Comparison of ENCODE assay signal across 3 fruit fly cellular contexts in the genomic region with DNA sequence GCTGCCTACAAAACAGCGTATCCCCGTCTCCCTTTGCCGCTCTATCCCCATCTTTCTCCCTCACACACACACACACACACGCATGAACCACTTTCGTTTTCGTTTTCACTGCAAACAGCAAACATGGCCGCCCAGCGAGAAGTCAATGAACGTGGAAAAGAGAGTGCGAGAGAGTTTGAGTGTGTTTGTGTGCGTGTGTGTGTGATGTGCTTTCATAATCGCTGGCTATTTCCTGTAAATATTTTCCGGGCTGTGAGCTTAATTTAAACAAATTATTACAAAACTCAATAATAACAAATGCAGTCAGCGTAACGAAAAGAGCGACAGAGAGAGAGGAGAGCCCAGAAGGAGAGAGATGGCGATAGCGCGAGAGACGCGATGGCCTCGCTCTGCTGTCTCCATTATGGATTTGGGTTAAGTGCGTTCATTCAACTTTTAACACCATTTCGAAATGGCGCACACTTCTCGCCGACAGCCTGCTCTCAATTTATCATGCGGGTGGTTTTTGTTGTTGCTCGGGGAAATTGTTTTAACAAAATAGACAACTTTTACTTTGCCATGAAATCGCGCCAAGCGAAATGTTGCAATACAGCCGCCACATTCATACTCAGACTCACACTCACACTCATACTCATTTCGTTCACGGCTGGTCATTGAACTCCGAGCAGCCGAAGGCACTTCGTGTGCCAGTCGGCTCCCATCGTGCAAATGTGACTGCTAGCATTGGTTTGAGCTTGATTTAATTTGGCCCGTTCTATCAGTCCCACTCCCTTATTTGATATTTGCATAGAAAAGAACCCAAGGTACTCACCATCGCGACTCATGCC.
TF ChIP-seq lines count a peak whose summit lies in the region.

No protein-coding gene starts in this region.

TF ChIP-seq in whole organism, embryonic, 481 proteins besides CTCF, POLR2A, EP300 and RAD21 (continued from another document and continues in another):
- TF ChIP-seq mld (GFP tag; IDR thresholded peaks at IDR 0.05; lab: Robert Waterston, UW; ENCODE audit: partially characterized antibody) (no peak), Usf (GFP tag; optimal IDR thresholded peaks at IDR 0.05; lab: Kevin White, UChicago) (no peak), CG10321 (GFP tag; IDR thresholded peaks at IDR 0.05; lab: Robert Waterston, UW) (peak; percentile 50; the same call in 1 of the 2 replicates), Fer3 (tag; optimal IDR thresholded peaks at IDR 0.05; lab: Kevin White, UChicago) (no peak), CG13424 (tag; optimal IDR thresholded peaks at IDR 0.05; lab: Kevin White, UChicago) (no peak), CG1233 (GFP tag; optimal IDR thresholded peaks at IDR 0.05; lab: Kevin White, UChicago) (no peak), CG7745 (tag; optimal IDR thresholded peaks at IDR 0.05; lab: Kevin White, UChicago) (peak; percentile 82), NC2α (GFP tag; optimal IDR thresholded peaks at IDR 0.05; lab: Kevin White, UChicago) (no peak), crc (GFP tag; optimal IDR thresholded peaks at IDR 0.05; lab: Kevin White, UChicago) (no peak), salm (tag; optimal IDR thresholded peaks at IDR 0.05; lab: Kevin White, UChicago) (peak; percentile 52), Dad (GFP tag; optimal IDR thresholded peaks at IDR 0.05; lab: Kevin White, UChicago) (no peak), Max (GFP tag; optimal IDR thresholded peaks at IDR 0.05; lab: Kevin White, UChicago) (no peak), B-H2 (GFP tag; optimal IDR thresholded peaks at IDR 0.05; lab: Kevin White, UChicago) (no peak), CG10274 (GFP tag; optimal IDR thresholded peaks at IDR 0.05; lab: Kevin White, UChicago) (no peak), CG13775 (GFP tag; optimal IDR thresholded peaks at IDR 0.05; lab: Kevin White, UChicago) (no peak), ara (GFP tag; IDR thresholded peaks at IDR 0.05; lab: Robert Waterston, UW) (no peak), CG8765 (GFP tag; IDR thresholded peaks at IDR 0.05; lab: Robert Waterston, UW) (no peak), CG18599 (GFP tag; optimal IDR thresholded peaks at IDR 0.05; lab: Kevin White, UChicago) (no peak), CG17385 (GFP tag; optimal IDR thresholded peaks at IDR 0.05; lab: Kevin White, UChicago) (no peak), CG11398 (GFP tag; optimal IDR thresholded peaks at IDR 0.05; lab: Kevin White, UChicago) (no peak), Ssrp (tag; optimal IDR thresholded peaks at IDR 0.05; lab: Kevin White, UChicago) (no peak), oc (tag; optimal IDR thresholded peaks at IDR 0.05; lab: Kevin White, UChicago) (peak; percentile 88), hth (optimal IDR thresholded peaks at IDR 0.05; lab: Kevin White, UChicago) (no peak), BEAF-32 (GFP tag; optimal IDR thresholded peaks at IDR 0.05; lab: Kevin White, UChicago) (no peak), grau (tag; optimal IDR thresholded peaks at IDR 0.05; lab: Kevin White, UChicago) (no peak), chif (GFP tag; optimal IDR thresholded peaks at IDR 0.05; lab: Kevin White, UChicago) (no peak), CG14441 (GFP tag; IDR thresholded peaks at IDR 0.05; lab: Robert Waterston, UW) (no peak), CG18262 (tag; optimal IDR thresholded peaks at IDR 0.05; lab: Kevin White, UChicago) (peak; percentile 63), stwl (tag; optimal IDR thresholded peaks at IDR 0.05; lab: Kevin White, UChicago) (no peak), CG17359 (tag; optimal IDR thresholded peaks at IDR 0.05; lab: Kevin White, UChicago) (no peak), lov (optimal IDR thresholded peaks at IDR 0.05; lab: Kevin White, UChicago) (no peak), lov (GFP tag; IDR thresholded peaks at IDR 0.05; lab: Robert Waterston, UW) (peak; percentile 64; the same call in 1 of the 3 replicates), CG7987 (GFP tag; optimal IDR thresholded peaks at IDR 0.05; lab: Kevin White, UChicago) (peak; percentile 65), CG6654 (GFP tag; optimal IDR thresholded peaks at IDR 0.05; lab: Kevin White, UChicago) (no peak), NFAT (GFP tag; IDR thresholded peaks at IDR 0.05; lab: Robert Waterston, UW) (no peak), ham (GFP tag; IDR thresholded peaks at IDR 0.05; lab: Robert Waterston, UW) (no peak), ERR (GFP tag; optimal IDR thresholded peaks at IDR 0.05; lab: Kevin White, UChicago) (no peak), CrebB (tag; optimal IDR thresholded peaks at IDR 0.05; lab: Kevin White, UChicago) (peak; percentile 39), tin (GFP tag; optimal IDR thresholded peaks at IDR 0.05; lab: Kevin White, UChicago) (no peak), Xrp1 (GFP tag; IDR thresholded peaks at IDR 0.05; lab: Robert Waterston, UW) (no peak), Oaz (GFP tag; IDR thresholded peaks at IDR 0.05; lab: Robert Waterston, UW) (no peak), CG12071 (GFP tag; optimal IDR thresholded peaks at IDR 0.05; lab: Kevin White, UChicago) (peak; percentile 27), CG6765 (GFP tag; optimal IDR thresholded peaks at IDR 0.05; lab: Kevin White, UChicago) (no peak)

TF ChIP-seq in whole organism, prepupa, 60 proteins besides CTCF, POLR2A, EP300 and RAD21 (continued from another document):
- TF ChIP-seq CG9139 (GFP tag; optimal IDR thresholded peaks at IDR 0.05; lab: Kevin White, UChicago) (no peak), Gug (GFP tag; IDR thresholded peaks at IDR 0.05; lab: Robert Waterston, UW) (no peak), Blimp-1 (GFP tag; optimal IDR thresholded peaks at IDR 0.05; lab: Kevin White, UChicago) (peak; percentile 100), lz (GFP tag; optimal IDR thresholded peaks at IDR 0.05; lab: Kevin White, UChicago) (no peak), CG1621 (tag; optimal IDR thresholded peaks at IDR 0.05; lab: Kevin White, UChicago) (no peak), Smox (GFP tag; optimal IDR thresholded peaks at IDR 0.05; lab: Kevin White, UChicago) (no peak), Eip93F (GFP tag; optimal IDR thresholded peaks at IDR 0.05; lab: Kevin White, UChicago) (peak; percentile 48), CG6163 (GFP tag; IDR thresholded peaks at IDR 0.05; lab: Robert Waterston, UW) (no peak), CG7368 (GFP tag; optimal IDR thresholded peaks at IDR 0.05; lab: Kevin White, UChicago) (no peak), Ets96B (tag; optimal IDR thresholded peaks at IDR 0.05; lab: Kevin White, UChicago) (no peak), fkh (GFP tag; optimal IDR thresholded peaks at IDR 0.05; lab: Kevin White, UChicago) (peak; percentile 91), Hr38 (GFP tag; optimal IDR thresholded peaks at IDR 0.05; lab: Kevin White, UChicago) (no peak), CG6276 (GFP tag; optimal IDR thresholded peaks at IDR 0.05; lab: Kevin White, UChicago) (peak; percentile 6), ss (GFP tag; optimal IDR thresholded peaks at IDR 0.05; lab: Kevin White, UChicago) (peak in 1 of 2 experiments; percentile 16), CG6808 (GFP tag; optimal IDR thresholded peaks at IDR 0.05; lab: Kevin White, UChicago) (no peak), cyc (GFP tag; optimal IDR thresholded peaks at IDR 0.05; lab: Kevin White, UChicago) (no peak), Lpt (GFP tag; optimal IDR thresholded peaks at IDR 0.05; lab: Kevin White, UChicago) (peak; percentile 52), svp (GFP tag; lab: Kevin White, UChicago) (peak; percentile 69), OdsH (GFP tag; optimal IDR thresholded peaks at IDR 0.05; lab: Kevin White, UChicago) (no peak), Sox14 (GFP tag; optimal IDR thresholded peaks at IDR 0.05; lab: Kevin White, UChicago) (peak; percentile 56), Sox102F (GFP tag; optimal IDR thresholded peaks at IDR 0.05; lab: Kevin White, UChicago) (peak; percentile 61), Eip75B (GFP tag; optimal IDR thresholded peaks at IDR 0.05; lab: Kevin White, UChicago) (peak; percentile 89), CG11762 (GFP tag; optimal IDR thresholded peaks at IDR 0.05; lab: Kevin White, UChicago; ENCODE audit: insufficient read depth) (no peak), fd59A (GFP tag; optimal IDR thresholded peaks at IDR 0.05; lab: Kevin White, UChicago) (no peak), dsx (GFP tag; optimal IDR thresholded peaks at IDR 0.05; lab: Kevin White, UChicago; ENCODE audit: poor library complexity, severe bottlenecking) (no peak), CG8632 (GFP tag; optimal IDR thresholded peaks at IDR 0.05; lab: Kevin White, UChicago) (no peak), Met (GFP tag; optimal IDR thresholded peaks at IDR 0.05; lab: Kevin White, UChicago) (peak; percentile 59), achi (GFP tag; optimal IDR thresholded peaks at IDR 0.05; lab: Kevin White, UChicago) (no peak), pdm3 (GFP tag; optimal IDR thresholded peaks at IDR 0.05; lab: Kevin White, UChicago) (no peak), eg (GFP tag; IDR thresholded peaks at IDR 0.05; lab: Robert Waterston, UW) (no peak), CG6792 (GFP tag; optimal IDR thresholded peaks at IDR 0.05; lab: Kevin White, UChicago) (no peak), CG6854 (GFP tag; optimal IDR thresholded peaks at IDR 0.05; lab: Kevin White, UChicago) (peak; percentile 35), CG15336 (GFP tag; IDR thresholded peaks at IDR 0.05; lab: Robert Waterston, UW) (no peak), acj6 (GFP tag; optimal IDR thresholded peaks at IDR 0.05; lab: Kevin White, UChicago) (no peak), CG16779 (tag; optimal IDR thresholded peaks at IDR 0.05; lab: Kevin White, UChicago) (peak; percentile 18), CG3032 (tag; optimal IDR thresholded peaks at IDR 0.05; lab: Kevin White, UChicago) (no peak)

TF ChIP-seq in whole organism, pupa, 21 proteins besides CTCF, POLR2A, EP300 and RAD21 (continued from another document):
- TF ChIP-seq Pif1A (GFP tag; optimal IDR thresholded peaks at IDR 0.05; lab: Kevin White, UChicago), result no peak
